Fruit fly (Drosophila melanogaster): ENCODE data around the gene CG33920.

CG33920 gene

dm6 chr3R:31064653-31065322 lies 19.9 kb upstream of the CG33920 start, which contains the start of gene Sox100B (continued):
- TF ChIP-seq lov (optimal IDR thresholded peaks at IDR 0.05) (no peak), lov (GFP tag; IDR thresholded peaks at IDR 0.05) (peak; percentile 72; the same call in 2 of the 3 replicates), ftz-f1 (GFP tag; optimal IDR thresholded peaks at IDR 0.05) (no peak), CG2202 (tag; optimal IDR thresholded peaks at IDR 0.05) (peak; percentile 63), CG32767 (GFP tag; IDR thresholded peaks at IDR 0.05) (no peak), Atf3 (GFP tag; optimal IDR thresholded peaks at IDR 0.05) (no peak), dmrt99B (tag; optimal IDR thresholded peaks at IDR 0.05) (peak; percentile 69), CG8290 (GFP tag; optimal IDR thresholded peaks at IDR 0.05) (peak; percentile 23), CG8290 (tag; optimal IDR thresholded peaks at IDR 0.05) (no peak), maf-S (GFP tag; optimal IDR thresholded peaks at IDR 0.05) (no peak), CG2129 (GFP tag; IDR thresholded peaks at IDR 0.05; ENCODE audit: partially characterized antibody) (no peak), CG17802 (tag; optimal IDR thresholded peaks at IDR 0.05) (no peak), usp (GFP tag; optimal IDR thresholded peaks at IDR 0.05) (no peak), bab2 (GFP tag; optimal IDR thresholded peaks at IDR 0.05) (peak; percentile 36), CG10979 (tag; optimal IDR thresholded peaks at IDR 0.05) (peak; percentile 87), jigr1 (GFP tag; IDR thresholded peaks at IDR 0.05) (no peak), CG2199 (GFP tag; IDR thresholded peaks at IDR 0.05) (peak; percentile 15; the same call in 1 of the 3 replicates), Sox100B (GFP tag; optimal IDR thresholded peaks at IDR 0.05) (peak; percentile 78), bcd (GFP tag; optimal IDR thresholded peaks at IDR 0.05) (peak; percentile 55), sens (GFP tag) (peak; percentile 95), CG6813 (GFP tag; optimal IDR thresholded peaks at IDR 0.05) (peak; percentile 25), YL-1 (GFP tag; optimal IDR thresholded peaks at IDR 0.05) (no peak), dmrt11E (tag; optimal IDR thresholded peaks at IDR 0.05) (peak; percentile 95), CG34224 (GFP tag; IDR thresholded peaks at IDR 0.05; ENCODE audit: partially characterized antibody) (no peak), CG1792 (GFP tag; optimal IDR thresholded peaks at IDR 0.05) (no peak), CG11504 (tag; optimal IDR thresholded peaks at IDR 0.05) (peak; percentile 73), CG6175 (GFP tag; IDR thresholded peaks at IDR 0.05) (no peak), mirr (GFP tag; optimal IDR thresholded peaks at IDR 0.05) (no peak), CG5245 (GFP tag; optimal IDR thresholded peaks at IDR 0.05) (peak; percentile 59), trem (tag; optimal IDR thresholded peaks at IDR 0.05) (peak; percentile 78), fd3F (GFP tag; optimal IDR thresholded peaks at IDR 0.05) (no peak), vnd (GFP tag; IDR thresholded peaks at IDR 0.05; ENCODE audit: partially characterized antibody) (no peak), CG13287 (GFP tag; IDR thresholded peaks at IDR 0.05; ENCODE audit: partially characterized antibody) (no peak), CHES-1-like (GFP tag; optimal IDR thresholded peaks at IDR 0.05) (no peak), CG14014 (GFP tag; IDR thresholded peaks at IDR 0.05) (no peak), HLH3B (GFP tag; IDR thresholded peaks at IDR 0.05) (peak; percentile 63), yki (optimal IDR thresholded peaks at IDR 0.05) (no peak), CG18262 (tag; optimal IDR thresholded peaks at IDR 0.05) (peak; percentile 89), Mrtf (GFP tag; IDR thresholded peaks at IDR 0.05) (peak; percentile 36; the same call in 1 of the 3 replicates), gce (GFP tag; IDR thresholded peaks at IDR 0.05) (0 out of 3 replicates have a peak, but pooled peaks have one; percentile 34), HmgZ (tag; optimal IDR thresholded peaks at IDR 0.05) (no peak), CG34422 (GFP tag; IDR thresholded peaks at IDR 0.05) (peak; percentile 78; the same call in 2 of the 3 replicates), CG7839 (tag; optimal IDR thresholded peaks at IDR 0.05) (peak; percentile 78), CG18476 (GFP tag; optimal IDR thresholded peaks at IDR 0.05) (no peak), CG11398 (GFP tag; optimal IDR thresholded peaks at IDR 0.05) (no peak), bbx (GFP tag; IDR thresholded peaks at IDR 0.05; ENCODE audit: partially characterized antibody) (no peak), wor (GFP tag; IDR thresholded peaks at IDR 0.05) (no peak), CG14441 (GFP tag; IDR thresholded peaks at IDR 0.05) (peak; percentile 61), CG6765 (GFP tag; optimal IDR thresholded peaks at IDR 0.05) (no peak), mam (GFP tag; optimal IDR thresholded peaks at IDR 0.05) (no peak), Ets65A (GFP tag) (no peak)

Data from whole organism, embryonic.